Worm (Caenorhabditis elegans): ENCODE results near the gene lsy-13.

lsy-13 gene

ce11 chrIV:16863431-16863895 is at the start of gene lsy-13, which contains the start of gene mel-46:
TSS of gene lsy-13 (plus strand) at chrIV:16863870.
TSS of gene mel-46 (minus strand) at chrIV:16863481.
- TF ChIP-seq egl-44 (GFP tag; IDR thresholded peaks at IDR 0.05): no peak
- TF ChIP-seq B0261.1 (tag; optimal IDR thresholded peaks at IDR 0.05): no peak
- TF ChIP-seq Y67H2A.10 (GFP tag; conservative IDR thresholded peaks at IDR 0.05): no peak
- no peak for TF ChIP-seq hrde-1 (tag; optimal IDR thresholded peaks at IDR 0.05; ENCODE audit: borderline replicate concordance)
- TF ChIP-seq mxl-1 (tag; optimal IDR thresholded peaks at IDR 0.05): no peak
- TF ChIP-seq efl-1 (GFP tag; optimal IDR thresholded peaks at IDR 0.05): peak; percentile 66
- TF ChIP-seq ceh-27 (GFP tag; optimal IDR thresholded peaks at IDR 0.05): no peak
- peak; percentile 68 for TF ChIP-seq madf-6 (GFP tag; IDR thresholded peaks at IDR 0.05)
- TF ChIP-seq F23B12.7 (tag; optimal IDR thresholded peaks at IDR 0.05; ENCODE audit: insufficient read depth): peak; percentile 42
- peak; percentile 73 for TF ChIP-seq attf-5 (GFP tag; optimal IDR thresholded peaks at IDR 0.05)
- no peak for TF ChIP-seq him-1 (tag; optimal IDR thresholded peaks at IDR 0.05)
- peak; percentile 60; the same call in 1 of the 2 replicates for TF ChIP-seq attf-6 (GFP tag; IDR thresholded peaks at IDR 0.05)
- no peak for TF ChIP-seq F55B11.4 (tag; optimal IDR thresholded peaks at IDR 0.05; ENCODE audit: borderline replicate concordance, insufficient read depth)
- no peak for TF ChIP-seq bed-1 (GFP tag; IDR thresholded peaks at IDR 0.05)
- peak; percentile 48 for TF ChIP-seq tbp1 (GFP tag; optimal IDR thresholded peaks at IDR 0.05)
- TF ChIP-seq snpc-4 (GFP tag; optimal IDR thresholded peaks at IDR 0.05): peak; percentile 63
- TF ChIP-seq snpc-4 (tag; optimal IDR thresholded peaks at IDR 0.05): peak in 3 of 4 experiments; percentile 81 to 84 (median 82)
- no peak for TF ChIP-seq lir-1 (GFP tag; conservative IDR thresholded peaks at IDR 0.05)
- TF ChIP-seq nhr-179 (tag; optimal IDR thresholded peaks at IDR 0.05): no peak
- TF ChIP-seq zfh-2 (GFP tag; conservative IDR thresholded peaks at IDR 0.05): no peak
- TF ChIP-seq mes-4 (tag; optimal IDR thresholded peaks at IDR 0.05): no peak
- TF ChIP-seq madf-10 (tag; optimal IDR thresholded peaks at IDR 0.05): no peak
- peak; percentile 65 for TF ChIP-seq dox-1 (GFP tag; IDR thresholded peaks at IDR 0.05)
- 0 out of 2 replicates have a peak, but pooled peaks have one; percentile 29 for TF ChIP-seq Y53G8AR.9 (GFP tag; conservative IDR thresholded peaks at IDR 0.05)
- no peak for TF ChIP-seq aptf-3 (GFP tag; IDR thresholded peaks at IDR 0.05)
- TF ChIP-seq attf-3 (GFP tag; conservative IDR thresholded peaks at IDR 0.05): no peak
- TF ChIP-seq T26A5.8 (tag; optimal IDR thresholded peaks at IDR 0.05): no peak
- TF ChIP-seq F57A8.1 (GFP tag; optimal IDR thresholded peaks at IDR 0.05): no peak
- TF ChIP-seq hmg-20 (GFP tag; IDR thresholded peaks at IDR 0.05): no peak
- no peak for TF ChIP-seq nfya-1 (tag; optimal IDR thresholded peaks at IDR 0.05; ENCODE audit: borderline replicate concordance, insufficient read depth)
- no peak for TF ChIP-seq K11D2.4 (GFP tag; IDR thresholded peaks at IDR 0.05)
- no peak for TF ChIP-seq egrh-3 (GFP tag; IDR thresholded peaks at IDR 0.05)
- no peak for TF ChIP-seq tbx-9 (tag; optimal IDR thresholded peaks at IDR 0.05; ENCODE audit: borderline replicate concordance)
- peak; percentile 24 for TF ChIP-seq rpc-1 (optimal IDR thresholded peaks at IDR 0.05)
- TF ChIP-seq rpc-1 (tag; optimal IDR thresholded peaks at IDR 0.05): no peak
- no peak for TF ChIP-seq T07F8.4 (tag; optimal IDR thresholded peaks at IDR 0.05)
- TF ChIP-seq athp-1 (tag; optimal IDR thresholded peaks at IDR 0.05): no peak
- TF ChIP-seq snpc-3.4 (tag; optimal IDR thresholded peaks at IDR 0.05): peak; percentile 34
- TF ChIP-seq dpl-1 (GFP tag; optimal IDR thresholded peaks at IDR 0.05): no peak
- TF ChIP-seq K12H6.12 (tag; optimal IDR thresholded peaks at IDR 0.05): no peak
- no peak for TF ChIP-seq ccch-3 (GFP tag; optimal IDR thresholded peaks at IDR 0.05)
- no peak for TF ChIP-seq die-1 (tag; optimal IDR thresholded peaks at IDR 0.05)
- TF ChIP-seq ceh-100 (GFP tag; IDR thresholded peaks at IDR 0.05): peak; percentile 54; the same call in 1 of the 2 replicates
- no peak for TF ChIP-seq ceh-58 (GFP tag; IDR thresholded peaks at IDR 0.05)
- TF ChIP-seq madf-3 (GFP tag; IDR thresholded peaks at IDR 0.05): peak; percentile 73; the same call in 1 of the 2 replicates
- no peak for TF ChIP-seq pha-4 (tag; optimal IDR thresholded peaks at IDR 0.05)
- 0 out of 2 replicates have a peak, but pooled peaks have one; percentile 35 for TF ChIP-seq pbrm-1 (GFP tag; IDR thresholded peaks at IDR 0.05)
- TF ChIP-seq lsy-27 (tag; optimal IDR thresholded peaks at IDR 0.05; ENCODE audit: borderline replicate concordance, insufficient read depth): no peak
